Worm (Caenorhabditis elegans) whole organism, L2 larva: ENCODE measurements around the gene lyst-1.

Source experiments
- ama-1 ChIP-seq: fragments of 150-350 bp; optimal IDR thresholded peaks from 2 replicates; lab custom pipeline; 2018; ENCODE audit warnings: inconsistent platforms
- blmp-1 ChIP-seq: sonication (generic microtip); optimal IDR thresholded peaks from 2 replicates; lab custom pipeline; 2017; ENCODE audit warnings: missing genetic modification characterization, mild to moderate bottlenecking, missing compliant biosample characterization, antibody characterized with exemption, moderate library complexity; ENCODE audit not compliant: insufficient read depth
- lin-39 ChIP-seq: fragments of 150-350 bp; optimal IDR thresholded peaks from 2 replicates; lab custom pipeline; 2014; ENCODE audit warnings: missing biosample characterization, missing genetic modification reagents, missing genetic modification characterization
- nhr-10 ChIP-seq: sonication (generic microtip); optimal IDR thresholded peaks from 2 replicates; lab custom pipeline; 2017; ENCODE audit warnings: missing biosample characterization, missing genetic modification characterization
- nhr-237 ChIP-seq: fragments of 150-350 bp; optimal IDR thresholded peaks from 2 replicates; lab custom pipeline; 2014; ENCODE audit warnings: missing biosample characterization, missing genetic modification characterization
- nhr-6 ChIP-seq: fragments of 150-350 bp; optimal IDR thresholded peaks from 2 replicates; lab custom pipeline; 2014; ENCODE audit warnings: missing biosample characterization, missing genetic modification characterization
- snpc-4 ChIP-seq: fragments of 150-350 bp; optimal IDR thresholded peaks from 2 replicates; lab custom pipeline; 2014; ENCODE audit warnings: missing biosample characterization, missing genetic modification characterization
- unc-39 ChIP-seq: fragments of 150-350 bp; optimal IDR thresholded peaks from 2 replicates; lab custom pipeline; 2014; ENCODE audit warnings: missing biosample characterization, missing genetic modification characterization
- unc-62 ChIP-seq: fragments of 150-350 bp; optimal IDR thresholded peaks from 2 replicates; lab custom pipeline; 2014; ENCODE audit warnings: missing biosample characterization, missing genetic modification reagents, missing genetic modification characterization
- zag-1 ChIP-seq: fragments of 150-350 bp; optimal IDR thresholded peaks from 2 replicates; lab custom pipeline; 2014; ENCODE audit warnings: missing biosample characterization, missing genetic modification characterization

DNA sequence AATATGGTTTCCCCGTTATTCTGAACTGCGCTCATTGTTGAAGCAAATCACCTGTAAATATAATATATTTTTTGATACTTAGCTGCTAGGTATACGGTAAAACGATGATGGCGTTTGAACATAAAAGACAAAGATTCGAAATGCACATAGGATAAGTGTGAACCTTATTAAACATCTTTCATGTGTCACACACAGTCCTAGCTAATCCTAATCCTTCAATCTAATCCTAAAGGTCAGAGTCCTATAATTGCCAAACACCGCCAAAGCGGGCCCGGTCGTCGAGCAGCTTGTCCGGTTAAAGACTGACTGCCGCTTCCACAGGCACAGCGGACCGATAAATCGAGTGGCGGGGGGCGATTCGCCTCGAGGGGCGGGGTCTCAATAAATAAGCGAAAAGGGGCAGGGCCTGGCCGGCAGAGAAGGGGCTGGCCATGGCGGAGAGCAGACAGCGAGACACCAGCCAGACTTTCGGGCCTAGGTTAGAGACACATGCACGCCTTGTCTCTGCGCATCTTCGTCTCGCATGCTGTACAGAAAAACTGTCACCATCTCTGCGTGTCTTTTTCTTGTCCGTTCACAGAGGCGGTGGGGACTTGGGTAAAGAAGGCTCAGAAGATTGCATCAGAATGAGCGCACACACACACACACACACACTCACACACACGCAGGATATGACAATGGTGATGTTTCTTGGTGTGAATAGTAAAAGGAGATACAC is 30.8 kb upstream of the lyst-1 start, which contains the start of gene F57G12.1:
- TF ChIP-seq unc-39 (tag; lab: Kevin White, UChicago) (no peak), unc-62 (GFP tag; lab: Kevin White, UChicago) (no peak), snpc-4 (peak; percentile 60), blmp-1 (peak; percentile 23), zag-1 (tag; lab: Kevin White, UChicago) (peak; percentile 65), nhr-6 (peak; percentile 48), ama-1 (peak; percentile 54), nhr-237 (no peak), nhr-10 (no peak), lin-39 (no peak)
